Worm (Caenorhabditis elegans) whole organism, L3 larva: ENCODE measurements around the gene srh-15.

Experiments used
- ZK546.5 ChIP-seq: sonication (generic microtip); optimal IDR thresholded peaks from 2 replicates; lab custom pipeline; 2017; ENCODE audit warnings: missing biosample characterization, missing genetic modification characterization
- jun-1 ChIP-seq: fragments of 150-350 bp; optimal IDR thresholded peaks from 2 replicates; lab custom pipeline; 2014; ENCODE audit warnings: missing biosample characterization, missing genetic modification reagents, missing genetic modification characterization
- lin-39 ChIP-seq: fragments of 150-350 bp; optimal IDR thresholded peaks from 2 replicates; lab custom pipeline; 2018; ENCODE audit warnings: missing biosample characterization, missing genetic modification reagents, missing genetic modification characterization
- nfya-1 ChIP-seq: sonication (generic microtip); optimal IDR thresholded peaks from 2 replicates; lab custom pipeline; 2017; ENCODE audit warnings: missing genetic modification characterization, mild to moderate bottlenecking, missing compliant biosample characterization, antibody characterized with exemption, moderate library complexity; ENCODE audit not compliant: insufficient read depth
- nhr-12 ChIP-seq: fragments of 150-350 bp; optimal IDR thresholded peaks from 2 replicates; lab custom pipeline; 2014; ENCODE audit warnings: missing biosample characterization, missing genetic modification characterization
- nhr-28 ChIP-seq: fragments of 150-350 bp; optimal IDR thresholded peaks from 2 replicates; lab custom pipeline; 2014; ENCODE audit warnings: missing biosample characterization, missing genetic modification characterization
- pha-4 ChIP-seq: fragments of 150-350 bp; optimal IDR thresholded peaks from 2 replicates; lab custom pipeline; 2014; ENCODE audit warnings: missing biosample characterization, missing genetic modification reagents, missing genetic modification characterization
- snpc-4 ChIP-seq: fragments of 150-350 bp; optimal IDR thresholded peaks from 2 replicates; lab custom pipeline; 2014; ENCODE audit warnings: missing biosample characterization, missing genetic modification characterization
- unc-62 ChIP-seq: fragments of 150-350 bp; sonication (generic microtip); optimal IDR thresholded peaks from 4 replicates; lab custom pipeline; 2014; ENCODE audit warnings: missing biosample characterization, missing genetic modification reagents, missing genetic modification characterization
- zag-1 ChIP-seq: fragments of 150-350 bp; optimal IDR thresholded peaks from 2 replicates; lab custom pipeline; 2014; ENCODE audit warnings: missing biosample characterization, missing genetic modification characterization
- ztf-4 ChIP-seq: fragments of 150-350 bp; optimal IDR thresholded peaks from 2 replicates; lab custom pipeline; 2014; ENCODE audit warnings: missing biosample characterization, missing genetic modification characterization

DNA sequence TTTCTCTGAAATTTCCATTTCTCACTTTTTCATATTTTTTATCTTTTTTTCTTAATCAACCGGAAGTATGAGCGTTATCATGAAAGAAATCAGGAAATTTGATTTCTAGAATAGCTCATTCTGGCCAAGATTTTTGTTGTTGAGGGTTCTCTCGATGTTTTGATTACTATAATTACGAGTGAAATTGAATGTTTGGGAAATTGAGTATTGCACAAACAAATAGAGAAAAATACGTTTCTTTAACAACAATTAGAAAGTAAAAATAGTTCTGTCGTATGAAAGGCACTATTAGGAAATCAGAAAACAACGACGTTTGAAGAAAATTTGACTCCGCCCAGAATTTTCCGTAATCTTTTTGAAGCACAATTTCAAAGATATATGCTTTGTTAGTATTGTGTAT lies 21.4 kb upstream of the srh-15 start:
- TF ChIP-seq nhr-28 (tag; lab: Kevin White, UChicago) (no peak), zag-1 (tag; lab: Kevin White, UChicago) (no peak), lin-39 (tag; lab: Kevin White, UChicago) (no peak), ZK546.5 (tag; lab: Kevin White, UChicago) (no peak), pha-4 (no peak), unc-62 (GFP tag; lab: Kevin White, UChicago) (no peak), nfya-1 (tag; lab: Kevin White, UChicago) (no peak), jun-1 (tag; lab: Kevin White, UChicago) (no peak), nhr-12 (tag; lab: Kevin White, UChicago) (no peak), ztf-4 (no peak), snpc-4 (tag; lab: Kevin White, UChicago) (no peak)
